Worm (Caenorhabditis elegans) whole organism, early embryonic: Measurements from ENCODE around the gene hex-1.

ENCODE experiments used
- B0310.2 ChIP-seq: sonication (generic microtip); optimal IDR thresholded peaks from 2 replicates; lab custom pipeline; 2016; ENCODE audit warnings: mild to moderate bottlenecking, missing genetic modification characterization, missing compliant biosample characterization
- F13C5.2 ChIP-seq: sonication (generic microtip); optimal IDR thresholded peaks from 2 replicates; lab custom pipeline; 2017; ENCODE audit warnings: mild to moderate bottlenecking, missing genetic modification characterization, inconsistent platforms, missing compliant biosample characterization
- aly-1 ChIP-seq: sonication (generic microtip); optimal IDR thresholded peaks from 2 replicates; lab custom pipeline; 2016; ENCODE audit warnings: missing genetic modification characterization, missing compliant biosample characterization
- ama-1 ChIP-seq: fragments of 150-350 bp; optimal IDR thresholded peaks from 2 replicates; lab custom pipeline; 2014
- ceh-13 ChIP-seq: fragments of 200-800 bp; sonication (Bioruptor generic); optimal IDR thresholded peaks from 2 replicates; lab custom pipeline; 2018; ENCODE audit warnings: mild to moderate bottlenecking, missing genetic modification characterization, missing compliant biosample characterization
- ceh-36 ChIP-seq: sonication (generic microtip); optimal IDR thresholded peaks from 2 replicates; lab custom pipeline; 2016; ENCODE audit warnings: missing genetic modification characterization, inconsistent platforms, missing compliant biosample characterization
- ets-7 ChIP-seq: sonication (generic microtip); optimal IDR thresholded peaks from 2 replicates; lab custom pipeline; 2016; ENCODE audit warnings: missing genotype, missing genetic modification characterization, missing compliant biosample characterization
- flt-1 ChIP-seq: fragments of 200-800 bp; sonication (Bioruptor generic); IDR thresholded peaks from 2 replicates; pipeline ENCODE4 v1.3.6; 2022; ENCODE audit warnings: missing genetic modification characterization, missing compliant biosample characterization
- hmbx-1 ChIP-seq: sonication (generic microtip); optimal IDR thresholded peaks from 2 replicates; lab custom pipeline; 2016; ENCODE audit warnings: mild to moderate bottlenecking, missing genetic modification characterization, missing compliant biosample characterization
- hmg-4 ChIP-seq: fragments of 200-800 bp; sonication (Bioruptor generic); optimal IDR thresholded peaks from 2 replicates; lab custom pipeline; 2018; ENCODE audit warnings: mild to moderate bottlenecking, missing genetic modification characterization, missing compliant biosample characterization
- hnd-1 ChIP-seq: sonication (generic microtip); optimal IDR thresholded peaks from 2 replicates; lab custom pipeline; 2016; ENCODE audit warnings: missing genetic modification characterization, missing compliant biosample characterization
- pes-1 ChIP-seq: fragments of 200-800 bp; sonication (Bioruptor generic); IDR thresholded peaks from 2 replicates; pipeline ENCODE4 v1.3.6; 2022; ENCODE audit warnings: missing genetic modification reagents, missing genetic modification characterization, missing compliant biosample characterization
- scrt-1 ChIP-seq: fragments of 200-800 bp; sonication (Bioruptor generic); IDR thresholded peaks from 2 replicates; pipeline ENCODE4 v1.3.6; 2022; ENCODE audit warnings: missing genetic modification characterization, missing compliant biosample characterization
- sea-1 ChIP-seq: fragments of 200-800 bp; sonication (Bioruptor generic); conservative IDR thresholded peaks from 2 replicates; pipeline ENCODE4 v1.3.6; 2022; ENCODE audit warnings: missing genetic modification characterization, missing compliant biosample characterization
- tbx-11 ChIP-seq: fragments of 200-800 bp; sonication (Bioruptor generic); IDR thresholded peaks from 2 replicates; pipeline ENCODE4 v1.3.6; 2022; ENCODE audit warnings: missing genetic modification characterization, missing compliant biosample characterization
- tbx-37 ChIP-seq: fragments of 200-800 bp; sonication (Bioruptor generic); conservative IDR thresholded peaks from 2 replicates; pipeline ENCODE4 v1.3.6; 2022; ENCODE audit warnings: missing genetic modification reagents, missing genetic modification characterization, missing compliant biosample characterization
- tra-4 ChIP-seq: sonication (generic microtip); optimal IDR thresholded peaks from 2 replicates; lab custom pipeline; 2017; ENCODE audit warnings: missing genetic modification characterization, missing compliant biosample characterization

Gene hex-1

ce11 chrX:2265069-2265468 is 44.1 kb downstream of the hex-1 start:
- TF ChIP-seq ceh-13 (GFP tag; lab: Kevin White, UChicago) = no peak
- TF ChIP-seq scrt-1 (GFP tag; lab: Robert Waterston, UW) = no peak

- no peak for TF ChIP-seq tra-4 (tag; lab: Kevin White, UChicago)
- TF ChIP-seq hnd-1 = no peak
- no peak for TF ChIP-seq hmbx-1 (tag; lab: Kevin White, UChicago)
- no peak for TF ChIP-seq ama-1
- TF ChIP-seq ceh-13 (GFP tag; lab: Kevin White, UChicago) = no peak
- TF ChIP-seq ets-7 = no peak
- no peak for TF ChIP-seq tbx-37 (GFP tag; lab: Robert Waterston, UW)
- no peak for TF ChIP-seq sea-1 (GFP tag; lab: Robert Waterston, UW)
- TF ChIP-seq ceh-36 = no peak
Measured at ce11 chrX:2266366-2266765, 45.4 kb downstream of the hex-1 start.

ce11 chrX:2266777-2267176 is 45.8 kb downstream of the hex-1 start:
- no peak for TF ChIP-seq hmbx-1 (tag; lab: Kevin White, UChicago)
- TF ChIP-seq scrt-1 (GFP tag; lab: Robert Waterston, UW) = no peak
- TF ChIP-seq tbx-37 (GFP tag; lab: Robert Waterston, UW) = no peak

ce11 chrX:2267956-2268355 is 47.0 kb downstream of the hex-1 start, which contains the start of gene AH9.6:
TSS of gene AH9.6 (minus strand) at chrX:2268138.
- no peak for TF ChIP-seq ceh-36
- TF ChIP-seq flt-1 (GFP tag; lab: Robert Waterston, UW) = no peak
- no peak for TF ChIP-seq sea-1 (GFP tag; lab: Robert Waterston, UW)
- TF ChIP-seq ama-1 = no peak
- TF ChIP-seq hmg-4 (GFP tag; lab: Kevin White, UChicago) = no peak
- no peak for TF ChIP-seq tbx-37 (GFP tag; lab: Robert Waterston, UW)
- TF ChIP-seq ets-7 = no peak
- TF ChIP-seq tra-4 (tag; lab: Kevin White, UChicago) = no peak
- no peak for TF ChIP-seq aly-1 (tag; lab: Kevin White, UChicago)
- no peak for TF ChIP-seq tbx-11 (GFP tag; lab: Robert Waterston, UW)
- no peak for TF ChIP-seq hnd-1

ce11 chrX:2271429-2271828 is 50.5 kb downstream of the hex-1 start:
- no peak for TF ChIP-seq pes-1 (GFP tag; lab: Robert Waterston, UW)
- TF ChIP-seq ets-7 = no peak
- TF ChIP-seq tbx-11 (GFP tag; lab: Robert Waterston, UW) = no peak
- TF ChIP-seq ceh-36 = no peak
- no peak for TF ChIP-seq hmbx-1 (tag; lab: Kevin White, UChicago)
- TF ChIP-seq F13C5.2 (tag; lab: Kevin White, UChicago) = no peak
- no peak for TF ChIP-seq scrt-1 (GFP tag; lab: Robert Waterston, UW)

ce11 chrX:2274237-2274636 is 53.3 kb downstream of the hex-1 start, which contains the start of gene AH9.4:
TSS of gene AH9.4 (minus strand) at chrX:2274337.
- TF ChIP-seq tbx-11 (GFP tag; lab: Robert Waterston, UW) (no peak), hmbx-1 (tag; lab: Kevin White, UChicago) (no peak), F13C5.2 (tag; lab: Kevin White, UChicago) (no peak), hnd-1 (no peak), B0310.2 (tag; lab: Kevin White, UChicago) (no peak)

- TF ChIP-seq B0310.2 (tag; lab: Kevin White, UChicago) (no peak), hnd-1 (no peak), tbx-37 (GFP tag; lab: Robert Waterston, UW) (no peak), tbx-11 (GFP tag; lab: Robert Waterston, UW) (no peak), ceh-36 (no peak), hmbx-1 (tag; lab: Kevin White, UChicago) (no peak), scrt-1 (GFP tag; lab: Robert Waterston, UW) (no peak), sea-1 (GFP tag; lab: Robert Waterston, UW) (no peak), ets-7 (no peak), pes-1 (GFP tag; lab: Robert Waterston, UW) (no peak), tra-4 (tag; lab: Kevin White, UChicago) (no peak), F13C5.2 (tag; lab: Kevin White, UChicago) (no peak), flt-1 (GFP tag; lab: Robert Waterston, UW) (no peak), aly-1 (tag; lab: Kevin White, UChicago) (no peak)
Measured at ce11 chrX:2276000-2276399, 55.0 kb downstream of the hex-1 start.
